Fruit fly (Drosophila melanogaster) whole organism, embryonic: ENCODE results near the gene Prm.

Source experiments
- Abd-B ChIP-seq: fragments of 200-800 bp; sonication (Bioruptor generic); optimal IDR thresholded peaks from 2 replicates; lab custom pipeline; 2018; ENCODE audit warnings: missing biosample characterization, mild to moderate bottlenecking, missing genetic modification characterization, moderate library complexity
- CG10209 ChIP-seq: fragments of 200-800 bp; sonication (Bioruptor generic); optimal IDR thresholded peaks from 3 replicates; lab custom pipeline; 2017; ENCODE audit warnings: missing biosample characterization, mild to moderate bottlenecking, missing genetic modification characterization, missing genetic modification reagents
- CG10979 ChIP-seq: fragments of 200-800 bp; sonication (Bioruptor generic); optimal IDR thresholded peaks from 2 replicates; lab custom pipeline; 2018; ENCODE audit warnings: missing biosample characterization, mild to moderate bottlenecking, missing genetic modification characterization, moderate library complexity
- CG11504 ChIP-seq: fragments of 200-800 bp; sonication (Bioruptor generic); optimal IDR thresholded peaks from 3 replicates; lab custom pipeline; 2019; ENCODE audit warnings: missing biosample characterization, mild to moderate bottlenecking, missing genetic modification characterization, moderate library complexity
- CG11696 ChIP-seq: fragments of 200-800 bp; sonication (Bioruptor generic); IDR thresholded peaks from 2 replicates; pipeline ENCODE4 v1.3.6; 2022; ENCODE audit warnings: missing biosample characterization, missing genetic modification characterization
- CG12391 ChIP-seq: fragments of 200-800 bp; sonication (Bioruptor generic); optimal IDR thresholded peaks from 3 replicates; lab custom pipeline; 2018; ENCODE audit warnings: missing biosample characterization, mild to moderate bottlenecking, missing genetic modification characterization, moderate library complexity
- CG13287 ChIP-seq: fragments of 200-800 bp; sonication (Bioruptor generic); IDR thresholded peaks from 2 replicates; pipeline ENCODE4 v1.3.6; 2022; ENCODE audit warnings: missing biosample characterization, missing genetic modification characterization; ENCODE audit not compliant: partially characterized antibody
- CG13424 ChIP-seq: fragments of 200-800 bp; sonication (Bioruptor generic); optimal IDR thresholded peaks from 2 replicates; lab custom pipeline; 2019; ENCODE audit warnings: missing biosample characterization, mild to moderate bottlenecking, missing genetic modification characterization, moderate library complexity
- CG13624 ChIP-seq: fragments of 200-800 bp; sonication (Bioruptor generic); optimal IDR thresholded peaks from 2 replicates; lab custom pipeline; 2016; ENCODE audit warnings: missing biosample characterization, missing genetic modification characterization
- CG14710 ChIP-seq: fragments of 200-800 bp; sonication (Bioruptor generic); optimal IDR thresholded peaks from 3 replicates; lab custom pipeline; 2019; ENCODE audit warnings: missing biosample characterization, mild to moderate bottlenecking, missing genetic modification characterization, moderate library complexity
- CG15073 ChIP-seq: fragments of 200-800 bp; sonication (Bioruptor generic); optimal IDR thresholded peaks from 2 replicates; lab custom pipeline; 2016; ENCODE audit warnings: missing biosample characterization, missing genetic modification characterization
- CG15696 ChIP-seq: fragments of 200-800 bp; sonication (Bioruptor generic); optimal IDR thresholded peaks from 2 replicates; lab custom pipeline; 2019; ENCODE audit warnings: missing biosample characterization, mild to moderate bottlenecking, missing genetic modification characterization, moderate library complexity
- CG2116 ChIP-seq: fragments of 200-800 bp; sonication (Bioruptor generic); optimal IDR thresholded peaks from 3 replicates; lab custom pipeline; 2018; ENCODE audit warnings: missing biosample characterization, mild to moderate bottlenecking, missing genetic modification characterization
- CG3726 ChIP-seq: fragments of 200-800 bp; sonication (Bioruptor generic); IDR thresholded peaks from 3 replicates; pipeline ENCODE4, ENCODE4 v1.3.6; 2022; ENCODE audit warnings: missing biosample characterization, missing genetic modification characterization
- CG4328 ChIP-seq: fragments of 200-800 bp; sonication (Bioruptor generic); optimal IDR thresholded peaks from 3 replicates; lab custom pipeline; 2017; ENCODE audit warnings: missing biosample characterization, missing genetic modification reagents, missing genetic modification characterization
- CG4404 ChIP-seq: fragments of 200-800 bp; sonication (Bioruptor generic); IDR thresholded peaks from 2 replicates; pipeline ENCODE4 v1.3.6; 2022; ENCODE audit warnings: missing biosample characterization, missing genetic modification characterization
- CG4730 ChIP-seq: fragments of 200-800 bp; sonication (Bioruptor generic); IDR thresholded peaks from 2 replicates; pipeline ENCODE4 v1.3.6; 2022; ENCODE audit warnings: missing biosample characterization, missing genetic modification characterization
- CG5953 ChIP-seq: fragments of 200-800 bp; sonication (Bioruptor generic); IDR thresholded peaks from 2 replicates; pipeline ENCODE4 v1.3.6; 2022; ENCODE audit warnings: missing biosample characterization, missing genetic modification characterization
- CG6272 ChIP-seq: fragments of 200-800 bp; sonication (Bioruptor generic); IDR thresholded peaks from 2 replicates; pipeline ENCODE4 v1.3.6; 2022; ENCODE audit warnings: missing biosample characterization, missing genetic modification characterization
- CG7556 ChIP-seq: fragments of 200-800 bp; sonication (Bioruptor generic); optimal IDR thresholded peaks from 2 replicates; lab custom pipeline; 2017; ENCODE audit warnings: missing biosample characterization, mild to moderate bottlenecking, missing genetic modification characterization
- CG7839 ChIP-seq: fragments of 200-800 bp; sonication (Bioruptor generic); optimal IDR thresholded peaks from 3 replicates; lab custom pipeline; 2018; ENCODE audit warnings: missing biosample characterization, mild to moderate bottlenecking, missing genetic modification characterization, moderate library complexity
- CG9437 ChIP-seq: fragments of 200-800 bp; sonication (Bioruptor generic); optimal IDR thresholded peaks from 2 replicates; lab custom pipeline; 2018; ENCODE audit warnings: missing biosample characterization, mild to moderate bottlenecking, missing genetic modification characterization
- CG9727 ChIP-seq: fragments of 200-800 bp; sonication (Bioruptor generic); optimal IDR thresholded peaks from 3 replicates; lab custom pipeline; 2017; ENCODE audit warnings: missing biosample characterization, mild to moderate bottlenecking, missing genetic modification characterization
- CoRest ChIP-seq: fragments of 200-800 bp; sonication (Bioruptor generic); optimal IDR thresholded peaks from 3 replicates; lab custom pipeline; 2018; ENCODE audit warnings: missing biosample characterization, mild to moderate bottlenecking, missing genetic modification characterization, moderate library complexity
- Dad ChIP-seq: fragments of 200-800 bp; sonication (Bioruptor generic); optimal IDR thresholded peaks from 3 replicates; lab custom pipeline; 2016; ENCODE audit warnings: missing biosample characterization, missing genetic modification characterization
- Dp ChIP-seq: fragments of 200-800 bp; sonication (Bioruptor generic); optimal IDR thresholded peaks from 2 replicates; lab custom pipeline; 2018; ENCODE audit warnings: missing biosample characterization, mild to moderate bottlenecking, missing genetic modification characterization, moderate library complexity
- E2f1 ChIP-seq: fragments of 200-800 bp; sonication (Bioruptor generic); IDR thresholded peaks from 2 replicates; pipeline ENCODE4 v1.3.6; 2022; ENCODE audit warnings: missing biosample characterization, missing genetic modification characterization
- Ets65A ChIP-seq: fragments of 200-800 bp; sonication (Bioruptor generic); peaks from one replicate; lab custom pipeline; 2016; ENCODE audit warnings: missing biosample characterization, missing genetic modification characterization
- H2.0 ChIP-seq: fragments of 200-800 bp; sonication (Bioruptor generic); IDR thresholded peaks from 2 replicates; pipeline ENCODE4 v1.3.6; 2022; ENCODE audit warnings: missing biosample characterization, missing genetic modification characterization
- HLH4C ChIP-seq: fragments of 200-800 bp; sonication (Bioruptor generic); IDR thresholded peaks from 3 replicates; pipeline ENCODE4 v1.3.6; 2022; ENCODE audit warnings: missing biosample characterization, missing genetic modification characterization; ENCODE audit not compliant: partially characterized antibody
- PHDP ChIP-seq: fragments of 200-800 bp; sonication (Bioruptor generic); optimal IDR thresholded peaks from 3 replicates; lab custom pipeline; 2018; ENCODE audit warnings: missing biosample characterization, mild to moderate bottlenecking, missing genetic modification characterization, moderate library complexity
- ac ChIP-seq: fragments of 200-800 bp; sonication (Bioruptor generic); optimal IDR thresholded peaks from 3 replicates; lab custom pipeline; 2017; ENCODE audit warnings: missing biosample characterization, mild to moderate bottlenecking, missing genetic modification characterization
- dmrt11E ChIP-seq: fragments of 200-800 bp; sonication (Bioruptor generic); optimal IDR thresholded peaks from 3 replicates; lab custom pipeline; 2018; ENCODE audit warnings: missing biosample characterization, mild to moderate bottlenecking, missing genetic modification characterization, moderate library complexity
- dmrt99B ChIP-seq: fragments of 200-800 bp; sonication (Bioruptor generic); optimal IDR thresholded peaks from 2 replicates; lab custom pipeline; 2018; ENCODE audit warnings: missing biosample characterization, mild to moderate bottlenecking, missing genetic modification characterization, moderate library complexity
- dysf ChIP-seq: fragments of 200-800 bp; sonication (Bioruptor generic); IDR thresholded peaks from 3 replicates; pipeline ENCODE4 v1.3.6; 2022; ENCODE audit warnings: missing biosample characterization, missing genetic modification characterization
- ftz-f1 ChIP-seq: fragments of 200-800 bp; sonication (Bioruptor generic); optimal IDR thresholded peaks from 2 replicates; lab custom pipeline; 2016; ENCODE audit warnings: missing biosample characterization, missing genetic modification characterization
- gcm2 ChIP-seq: fragments of 200-800 bp; sonication (Bioruptor generic); optimal IDR thresholded peaks from 2 replicates; lab custom pipeline; 2016; ENCODE audit warnings: missing biosample characterization, missing genetic modification characterization
- hb ChIP-seq: fragments of 200-800 bp; sonication (Bioruptor generic); IDR thresholded peaks from 3 replicates; pipeline ENCODE4 v1.3.6; 2022; ENCODE audit warnings: missing biosample characterization, missing genetic modification characterization; ENCODE audit not compliant: partially characterized antibody
- jing ChIP-seq: fragments of 200-800 bp; sonication (Bioruptor generic); optimal IDR thresholded peaks from 2 replicates; lab custom pipeline; 2018; ENCODE audit warnings: missing biosample characterization, mild to moderate bottlenecking, missing genetic modification characterization
- kah ChIP-seq: fragments of 200-800 bp; sonication (Bioruptor generic); optimal IDR thresholded peaks from 2 replicates; lab custom pipeline; 2018; ENCODE audit warnings: missing biosample characterization, mild to moderate bottlenecking, missing genetic modification characterization
- mirr ChIP-seq: fragments of 200-800 bp; sonication (Bioruptor generic); optimal IDR thresholded peaks from 3 replicates; lab custom pipeline; 2018; ENCODE audit warnings: missing biosample characterization, mild to moderate bottlenecking, missing genetic modification characterization
- nerfin-1 ChIP-seq: fragments of 200-800 bp; sonication (Bioruptor generic); optimal IDR thresholded peaks from 3 replicates; lab custom pipeline; 2019; ENCODE audit warnings: missing biosample characterization, mild to moderate bottlenecking, missing genetic modification characterization, moderate library complexity
- pnt ChIP-seq: fragments of 200-800 bp; sonication (Bioruptor generic); optimal IDR thresholded peaks from 3 replicates; lab custom pipeline; 2016; ENCODE audit warnings: missing biosample characterization, missing genetic modification characterization
- run ChIP-seq: fragments of 200-800 bp; sonication (Bioruptor generic); optimal IDR thresholded peaks from 3 replicates; lab custom pipeline; 2018; ENCODE audit warnings: missing biosample characterization, mild to moderate bottlenecking, missing genetic modification characterization
- sc ChIP-seq, 3 experiments: fragments of >200 bp in 2 of 3; fragments of 200-800 bp in 1 of 3; sonication (Bioruptor generic) in 1 of 3; optimal IDR thresholded peaks; 2 replicates in 2 of 3; 3 replicates in 1 of 3; lab custom pipeline; 2017; ENCODE audit warnings: mild to moderate bottlenecking in 1 of 3, missing biosample characterization in 1 of 3, missing genetic modification characterization in 1 of 3, missing genetic modification reagents in 1 of 3
- sens ChIP-seq: fragments of 200-800 bp; sonication (Bioruptor generic); peaks from one replicate; lab custom pipeline; 2016; ENCODE audit warnings: missing biosample characterization, missing genetic modification characterization
- slbo ChIP-seq: fragments of 200-800 bp; sonication (Bioruptor generic); IDR thresholded peaks from 2 replicates; pipeline ENCODE4 v1.3.6; 2022; ENCODE audit warnings: missing biosample characterization, missing genetic modification characterization
- toy ChIP-seq: fragments of 200-800 bp; sonication (Bioruptor generic); IDR thresholded peaks from 2 replicates; pipeline ENCODE4 v1.3.6; 2022; ENCODE audit warnings: missing biosample characterization, missing genetic modification characterization

Gene Prm

DNA sequence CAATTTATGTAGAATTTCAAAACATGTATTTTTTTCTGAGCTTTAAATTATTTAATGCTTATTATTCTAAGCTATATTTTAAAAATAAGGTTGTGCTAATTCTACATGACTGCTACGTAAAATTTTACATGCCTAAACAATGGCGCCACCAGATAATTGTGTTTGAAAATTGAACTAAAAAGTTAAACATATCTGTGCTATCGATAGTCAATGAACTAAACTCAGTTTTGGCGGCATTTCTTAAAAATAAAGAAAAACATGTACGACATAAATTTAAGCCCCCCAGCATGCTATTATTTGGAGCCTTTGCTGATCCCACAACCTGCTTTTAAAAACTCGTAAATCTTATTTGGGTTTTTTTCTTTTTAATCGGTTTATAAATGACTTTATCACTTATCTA is 26.5 kb downstream of the Prm start (continued):
- TF ChIP-seq mirr (GFP tag; lab: Kevin White, UChicago) (no peak), CG13424 (tag; lab: Kevin White, UChicago) (no peak), nerfin-1 (tag; lab: Kevin White, UChicago) (no peak), CG13624 (GFP tag; lab: Kevin White, UChicago) (peak; percentile 7), CG11696 (GFP tag; lab: Robert Waterston, UW) (0 out of 2 replicates have a peak, but pooled peaks have one; percentile 11), CG9437 (GFP tag; lab: Kevin White, UChicago) (no peak), CG4404 (GFP tag; lab: Robert Waterston, UW) (no peak), CG3726 (GFP tag; lab: Robert Waterston, UW) (no peak), gcm2 (GFP tag; lab: Kevin White, UChicago) (no peak), dysf (GFP tag; lab: Robert Waterston, UW) (no peak), CG13287 (GFP tag; lab: Robert Waterston, UW) (peak; percentile 84), PHDP (tag; lab: Kevin White, UChicago) (peak; percentile 2), jing (no peak), CG15073 (GFP tag; lab: Kevin White, UChicago) (no peak), dmrt11E (tag; lab: Kevin White, UChicago) (no peak), H2.0 (GFP tag; lab: Robert Waterston, UW) (no peak), sens (GFP tag; lab: Kevin White, UChicago) (peak; percentile 40), CG4730 (no peak)

DNA sequence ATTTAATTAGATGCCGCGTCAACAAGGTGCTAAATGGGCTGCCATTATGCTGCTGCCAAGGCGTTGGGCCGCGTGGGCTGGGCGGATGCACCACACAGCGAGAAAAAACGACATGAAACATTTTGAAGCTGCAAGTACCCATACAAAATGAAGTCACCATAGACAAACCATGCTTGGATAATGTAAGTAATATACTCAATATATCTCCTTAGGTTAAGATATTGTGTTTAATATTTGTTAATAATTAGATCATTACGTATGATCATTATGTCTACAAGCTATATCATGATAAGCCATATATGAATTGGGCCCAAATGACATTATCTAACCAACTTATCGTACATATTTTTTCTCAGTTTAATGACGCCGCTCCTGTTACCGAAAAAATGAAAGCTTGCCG is 29.1 kb downstream of the Prm start:
- TF ChIP-seq CG6272 (GFP tag; lab: Robert Waterston, UW) (no peak), ac (GFP tag; lab: Kevin White, UChicago) (no peak), CG5953 (GFP tag; lab: Robert Waterston, UW) (no peak), CG15696 (tag; lab: Kevin White, UChicago) (no peak), HLH4C (GFP tag; lab: Robert Waterston, UW) (no peak), Ets65A (GFP tag; lab: Kevin White, UChicago) (peak; percentile 72), CG9727 (GFP tag; lab: Kevin White, UChicago) (no peak), run (tag; lab: Kevin White, UChicago) (no peak), sens (GFP tag; lab: Kevin White, UChicago) (no peak)

DNA sequence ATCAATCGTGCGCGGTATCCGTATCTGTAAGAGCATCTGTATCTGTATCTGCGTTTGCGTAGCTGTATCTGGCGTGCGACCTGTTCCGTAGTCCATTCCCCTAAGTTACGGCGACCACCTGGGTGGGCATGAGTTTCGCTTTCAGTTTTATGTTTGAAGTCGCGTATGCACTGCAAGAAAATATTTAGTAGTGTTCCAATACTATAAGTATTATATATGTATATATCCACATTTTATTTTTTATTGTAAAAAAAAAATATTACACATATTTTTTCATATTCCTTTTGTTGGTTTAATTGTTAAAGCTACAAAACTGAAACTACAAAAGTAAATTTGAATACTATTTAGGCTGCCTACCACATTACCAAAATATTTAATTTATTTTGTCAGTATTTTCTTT is 32.2 kb downstream of the Prm start:
- TF ChIP-seq CG10209 (GFP tag; lab: Kevin White, UChicago) = no peak
- peak; percentile 45 for TF ChIP-seq dmrt99B
- no peak for TF ChIP-seq pnt (GFP tag; lab: Kevin White, UChicago)
- TF ChIP-seq kah (GFP tag; lab: Kevin White, UChicago) = no peak
- peak; percentile 47 for TF ChIP-seq CG11504 (tag; lab: Kevin White, UChicago)
- TF ChIP-seq slbo (GFP tag; lab: Robert Waterston, UW) = 0 out of 2 replicates have a peak, but pooled peaks have one; percentile 27
- TF ChIP-seq toy (GFP tag; lab: Robert Waterston, UW) = no peak
- TF ChIP-seq Abd-B (GFP tag; lab: Kevin White, UChicago) = peak; percentile 31
- no peak for TF ChIP-seq Dp (GFP tag; lab: Kevin White, UChicago)
- TF ChIP-seq CG4328 = no peak
- TF ChIP-seq Dad (GFP tag; lab: Kevin White, UChicago) = no peak
- peak; percentile 33 for TF ChIP-seq CG7556 (GFP tag; lab: Kevin White, UChicago)
- TF ChIP-seq E2f1 = no peak
- peak; percentile 31 for TF ChIP-seq CG12391 (tag; lab: Kevin White, UChicago)
- peak; percentile 46 for TF ChIP-seq CoRest (tag; lab: Kevin White, UChicago)
- TF ChIP-seq CG2116 (GFP tag; lab: Kevin White, UChicago) = no peak
- peak; percentile 20 for TF ChIP-seq sens (GFP tag; lab: Kevin White, UChicago)
- TF ChIP-seq sc (optimal IDR thresholded peaks at IDR 0.05; lab: Kevin White, UChicago) = no peak
- TF ChIP-seq sc (GFP tag; optimal IDR thresholded peaks at IDR 0.05; lab: Kevin White, UChicago) = no peak
- peak; percentile 27 for TF ChIP-seq CG10979
- TF ChIP-seq ftz-f1 (GFP tag; lab: Kevin White, UChicago) = no peak
- TF ChIP-seq CG15696 (tag; lab: Kevin White, UChicago) = peak; percentile 45
- no peak for TF ChIP-seq hb
- TF ChIP-seq CG14710 = peak; percentile 2
- peak; percentile 48 for TF ChIP-seq CG7839
